Fruit fly (Drosophila melanogaster) whole organism, adult: ENCODE measurements around the gene CG42460.

Experiments
- CG11617 ChIP-seq: fragments of 200-800 bp; sonication (Bioruptor generic); optimal IDR thresholded peaks from 2 replicates; lab custom pipeline; 2017; ENCODE audit warnings: mild to moderate bottlenecking, missing biosample characterization, missing genetic modification reagents, missing genetic modification characterization
- CG12768 ChIP-seq: fragments of 200-800 bp; sonication (Bioruptor generic); optimal IDR thresholded peaks from 2 replicates; lab custom pipeline; 2017; ENCODE audit warnings: missing biosample characterization, missing genetic modification characterization, mild to moderate bottlenecking, moderate library complexity, missing genetic modification reagents
- CG14711 ChIP-seq: fragments of 200-800 bp; sonication (Bioruptor generic); optimal IDR thresholded peaks from 2 replicates; lab custom pipeline; 2018; ENCODE audit warnings: missing biosample characterization, mild to moderate bottlenecking, missing genetic modification characterization, moderate library complexity
- CG1620 ChIP-seq: fragments of 200-800 bp; sonication (Bioruptor generic); optimal IDR thresholded peaks from 2 replicates; lab custom pipeline; 2016; ENCODE audit warnings: missing biosample characterization, missing genetic modification characterization
- CG33017 ChIP-seq: fragments of 200-800 bp; sonication (Bioruptor generic); optimal IDR thresholded peaks from 2 replicates; lab custom pipeline; 2018; ENCODE audit warnings: missing biosample characterization, mild to moderate bottlenecking, missing genetic modification characterization, moderate library complexity
- CG5204 ChIP-seq: fragments of 200-800 bp; sonication (Bioruptor generic); optimal IDR thresholded peaks from 2 replicates; lab custom pipeline; 2016; ENCODE audit warnings: missing biosample characterization, missing genetic modification characterization
- CG7045 ChIP-seq: fragments of 200-800 bp; sonication (Bioruptor generic); optimal IDR thresholded peaks from 2 replicates; lab custom pipeline; 2017; ENCODE audit warnings: missing biosample characterization, mild to moderate bottlenecking, missing genetic modification characterization
- CG7101 ChIP-seq: fragments of 200-800 bp; sonication (Bioruptor generic); optimal IDR thresholded peaks from 2 replicates; lab custom pipeline; 2018; ENCODE audit warnings: missing biosample characterization, mild to moderate bottlenecking, missing genetic modification characterization, moderate library complexity
- Clk ChIP-seq: fragments of 200-800 bp; sonication (Bioruptor generic); optimal IDR thresholded peaks from 2 replicates; lab custom pipeline; 2017; ENCODE audit warnings: missing biosample characterization, missing genetic modification characterization
- Crg-1 ChIP-seq: fragments of 200-800 bp; sonication (Bioruptor generic); optimal IDR thresholded peaks from 2 replicates; lab custom pipeline; 2016; ENCODE audit warnings: missing biosample characterization, missing genetic modification characterization
- Hr96 ChIP-seq: fragments of 200-800 bp; sonication (Bioruptor generic); optimal IDR thresholded peaks from 2 replicates; lab custom pipeline; 2016; ENCODE audit warnings: missing biosample characterization, missing genetic modification characterization
- Mnt ChIP-seq: fragments of 200-800 bp; sonication (Bioruptor generic); optimal IDR thresholded peaks from 2 replicates; lab custom pipeline; 2016; ENCODE audit warnings: missing biosample characterization, mild to moderate bottlenecking, missing genetic modification characterization
- bab1 ChIP-seq: fragments of 200-800 bp; sonication (Bioruptor generic); optimal IDR thresholded peaks from 3 replicates; lab custom pipeline; 2019; ENCODE audit warnings: missing biosample characterization, mild to moderate bottlenecking, missing genetic modification characterization, moderate library complexity
- cic ChIP-seq: fragments of 200-800 bp; sonication (Bioruptor generic); optimal IDR thresholded peaks from 2 replicates; lab custom pipeline; 2017; ENCODE audit warnings: missing biosample characterization, mild to moderate bottlenecking, missing genetic modification characterization, moderate library complexity
- cnc ChIP-seq, 2 experiments: fragments of >200 bp; optimal IDR thresholded peaks; 2 replicates each; lab custom pipeline; 2017
- kay ChIP-seq: fragments of 200-800 bp; sonication (Bioruptor generic); peaks from one replicate; lab custom pipeline; 2016; ENCODE audit warnings: missing biosample characterization, missing genetic modification characterization, borderline replicate concordance
- ovo ChIP-seq: fragments of 200-800 bp; sonication (Bioruptor generic); optimal IDR thresholded peaks from 2 replicates; lab custom pipeline; 2016; ENCODE audit warnings: missing biosample characterization, missing genetic modification characterization
- pad ChIP-seq: fragments of 200-800 bp; sonication (Bioruptor generic); optimal IDR thresholded peaks from 3 replicates; lab custom pipeline; 2017; ENCODE audit warnings: missing biosample characterization, missing genetic modification characterization, mild to moderate bottlenecking, moderate library complexity, missing genetic modification reagents
- tj ChIP-seq: fragments of 200-800 bp; sonication (Bioruptor generic); optimal IDR thresholded peaks from 3 replicates; lab custom pipeline; 2017; ENCODE audit warnings: missing biosample characterization, mild to moderate bottlenecking, missing genetic modification characterization, moderate library complexity
- toe ChIP-seq: fragments of 200-800 bp; sonication (Bioruptor generic); optimal IDR thresholded peaks from 2 replicates; lab custom pipeline; 2016; ENCODE audit warnings: missing biosample characterization, missing genetic modification characterization

Gene CG42460

DNA sequence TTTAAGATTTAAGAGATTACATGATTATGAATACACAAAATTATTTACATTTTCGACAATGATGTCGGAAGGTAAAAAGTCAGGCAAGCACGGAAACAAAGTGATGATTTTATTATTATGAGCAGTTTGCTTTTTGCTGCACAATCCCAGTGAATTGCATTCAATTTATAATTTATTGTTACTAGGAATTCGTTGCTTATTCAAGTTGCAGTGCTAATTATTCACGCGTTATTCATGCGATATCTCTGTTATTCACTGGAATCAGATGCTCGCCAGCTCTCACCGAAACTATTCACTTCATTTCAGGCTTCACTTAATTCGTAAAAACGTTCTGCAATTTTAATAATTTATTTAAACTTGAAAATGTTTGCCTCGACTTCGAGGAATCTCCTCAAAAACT, 34.5 kb downstream of the CG42460 start:
- peak; percentile 57 for TF ChIP-seq kay (GFP tag; lab: Kevin White, UChicago)
- no peak for TF ChIP-seq CG33017 (tag; lab: Kevin White, UChicago)

DNA sequence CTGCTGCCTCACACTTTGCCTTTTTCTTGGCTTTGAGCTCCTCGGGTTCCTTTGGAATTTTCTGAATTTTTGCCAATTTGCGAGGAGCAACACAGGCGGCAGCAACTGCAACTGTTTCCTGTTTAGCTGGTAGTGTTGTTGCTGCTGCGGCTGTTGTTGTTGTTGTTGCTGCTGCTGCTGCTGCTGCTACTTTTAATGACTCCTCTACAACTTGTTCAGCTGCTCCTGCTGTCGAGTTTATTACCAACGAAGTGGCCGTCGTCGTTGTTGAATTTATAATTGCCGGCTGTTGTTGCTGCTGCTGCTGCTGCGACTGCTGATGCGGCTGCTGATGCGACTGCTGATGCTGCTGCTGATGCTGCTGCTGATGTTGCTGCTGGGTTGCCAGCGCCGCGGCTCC, 35.4 kb downstream of the CG42460 start:
- TF ChIP-seq ovo (GFP tag; lab: Kevin White, UChicago) = no peak
- no peak for TF ChIP-seq CG33017 (tag; lab: Kevin White, UChicago)
- TF ChIP-seq toe (GFP tag; lab: Kevin White, UChicago) = no peak
- no peak for TF ChIP-seq bab1 (GFP tag; lab: Kevin White, UChicago)
- TF ChIP-seq CG1620 (GFP tag; lab: Kevin White, UChicago) = no peak
- no peak for TF ChIP-seq pad (GFP tag; lab: Kevin White, UChicago)
- TF ChIP-seq CG5204 = no peak
- no peak for TF ChIP-seq CG7045 (GFP tag; lab: Kevin White, UChicago)
- no peak for TF ChIP-seq Hr96
- no peak for TF ChIP-seq Clk
- no peak for TF ChIP-seq Mnt (GFP tag; lab: Kevin White, UChicago)
- no peak for TF ChIP-seq cic (GFP tag; lab: Kevin White, UChicago)
- TF ChIP-seq Crg-1 = no peak
- no peak for TF ChIP-seq CG12768 (GFP tag; lab: Kevin White, UChicago)
- TF ChIP-seq tj (GFP tag; lab: Kevin White, UChicago) = no peak
- TF ChIP-seq CG7101 = no peak
- TF ChIP-seq kay (GFP tag; lab: Kevin White, UChicago) = no peak
- no peak for TF ChIP-seq cnc (optimal IDR thresholded peaks at IDR 0.05; lab: Kevin White, UChicago)

DNA sequence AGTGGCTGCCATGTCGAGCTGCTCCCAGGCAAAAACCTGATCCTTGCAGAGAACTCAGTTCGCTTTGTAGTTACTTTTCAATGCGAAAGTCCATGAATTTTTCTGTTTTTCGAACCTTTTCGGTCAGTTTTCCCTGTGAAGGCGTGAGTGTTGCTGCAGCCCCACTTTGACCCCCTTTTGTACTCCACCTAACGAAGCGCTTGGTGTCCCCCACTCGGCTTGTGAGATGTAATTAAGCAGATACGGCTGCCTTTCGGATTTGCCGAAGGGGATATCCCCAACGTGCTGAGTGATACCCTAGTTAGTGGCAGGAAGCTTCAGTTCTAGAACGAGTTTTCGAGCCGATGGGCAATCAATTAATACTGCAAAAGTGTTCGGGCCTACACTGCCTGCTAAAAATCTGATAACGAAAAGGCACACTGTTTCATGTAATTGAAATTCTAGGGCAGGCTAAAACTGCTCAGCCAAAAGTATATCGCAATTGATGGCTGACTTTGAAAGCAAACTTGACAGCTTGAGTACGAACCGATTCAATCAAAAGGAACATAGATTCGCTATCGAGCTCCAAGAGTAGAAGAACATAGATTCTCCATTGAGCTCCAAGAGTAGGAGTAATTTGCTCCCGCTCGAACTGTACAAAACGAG, 36.6 kb downstream of the CG42460 start:
- no peak for TF ChIP-seq CG5204
- no peak for TF ChIP-seq toe (GFP tag; lab: Kevin White, UChicago)
- TF ChIP-seq Mnt (GFP tag; lab: Kevin White, UChicago) = no peak
- TF ChIP-seq CG1620 (GFP tag; lab: Kevin White, UChicago) = no peak
- TF ChIP-seq CG14711 (tag; lab: Kevin White, UChicago) = no peak
- TF ChIP-seq tj (GFP tag; lab: Kevin White, UChicago) = no peak
- TF ChIP-seq ovo (GFP tag; lab: Kevin White, UChicago) = no peak
- TF ChIP-seq Hr96 = no peak
- no peak for TF ChIP-seq CG33017 (tag; lab: Kevin White, UChicago)
- no peak for TF ChIP-seq bab1 (GFP tag; lab: Kevin White, UChicago)
- TF ChIP-seq CG7101 = no peak
- TF ChIP-seq CG12768 (GFP tag; lab: Kevin White, UChicago) = no peak
- TF ChIP-seq CG11617 (GFP tag; lab: Kevin White, UChicago) = no peak
- no peak for TF ChIP-seq Crg-1
- TF ChIP-seq CG7045 (GFP tag; lab: Kevin White, UChicago) = no peak
- TF ChIP-seq Clk = no peak
- no peak for TF ChIP-seq kay (GFP tag; lab: Kevin White, UChicago)
- TF ChIP-seq cnc (optimal IDR thresholded peaks at IDR 0.05; lab: Kevin White, UChicago) = no peak

DNA sequence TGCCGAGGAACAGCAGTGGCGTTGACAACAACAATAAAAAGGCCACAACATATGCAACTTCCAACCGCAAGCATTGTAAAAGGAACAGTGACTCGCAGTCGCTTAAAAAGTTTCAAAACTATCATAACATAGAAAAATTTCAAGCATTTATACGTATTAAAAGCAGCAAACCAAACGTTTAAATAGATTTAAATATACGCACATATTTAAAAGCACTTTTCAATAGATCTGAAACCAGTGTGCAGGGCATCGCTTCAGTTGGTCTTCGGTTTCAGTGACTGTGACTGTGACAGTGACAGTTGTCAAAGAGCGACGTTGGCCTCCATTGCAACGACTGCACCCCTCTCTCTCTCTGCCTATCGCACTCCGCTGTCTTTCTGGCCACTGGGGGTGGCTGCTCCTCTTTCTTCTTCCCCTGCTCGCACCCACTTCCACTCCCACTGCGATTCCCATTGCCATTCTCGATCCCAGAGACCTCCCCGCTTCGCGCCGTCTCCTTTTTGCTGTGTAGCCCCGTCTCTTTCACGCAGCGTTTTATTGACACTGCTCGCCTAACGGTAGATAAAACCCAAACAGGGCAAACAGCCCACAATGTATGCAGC, 40.0 kb downstream of the CG42460 start:
- peak; percentile 12 for TF ChIP-seq Hr96
- peak; percentile 65 for TF ChIP-seq CG12768 (GFP tag; lab: Kevin White, UChicago)
- TF ChIP-seq Mnt (GFP tag; lab: Kevin White, UChicago) = peak; percentile 13
- TF ChIP-seq CG1620 (GFP tag; lab: Kevin White, UChicago) = no peak
- TF ChIP-seq toe (GFP tag; lab: Kevin White, UChicago) = peak; percentile 29
- TF ChIP-seq tj (GFP tag; lab: Kevin White, UChicago) = peak; percentile 58
- TF ChIP-seq cnc (optimal IDR thresholded peaks at IDR 0.05; lab: Kevin White, UChicago) = no peak
- TF ChIP-seq CG5204 = peak; percentile 76
- no peak for TF ChIP-seq Crg-1
- TF ChIP-seq cic (GFP tag; lab: Kevin White, UChicago) = no peak
- TF ChIP-seq CG14711 (tag; lab: Kevin White, UChicago) = peak; percentile 64
- TF ChIP-seq bab1 (GFP tag; lab: Kevin White, UChicago) = no peak
- TF ChIP-seq CG11617 (GFP tag; lab: Kevin White, UChicago) = peak; percentile 45
- TF ChIP-seq Clk = no peak
- peak; percentile 72 for TF ChIP-seq kay (GFP tag; lab: Kevin White, UChicago)
- peak; percentile 72 for TF ChIP-seq ovo (GFP tag; lab: Kevin White, UChicago)
- TF ChIP-seq CG33017 (tag; lab: Kevin White, UChicago) = peak; percentile 80
- peak; percentile 41 for TF ChIP-seq CG7045 (GFP tag; lab: Kevin White, UChicago)
- peak; percentile 11 for TF ChIP-seq pad (GFP tag; lab: Kevin White, UChicago)
- TF ChIP-seq CG7101 = peak; percentile 77

DNA sequence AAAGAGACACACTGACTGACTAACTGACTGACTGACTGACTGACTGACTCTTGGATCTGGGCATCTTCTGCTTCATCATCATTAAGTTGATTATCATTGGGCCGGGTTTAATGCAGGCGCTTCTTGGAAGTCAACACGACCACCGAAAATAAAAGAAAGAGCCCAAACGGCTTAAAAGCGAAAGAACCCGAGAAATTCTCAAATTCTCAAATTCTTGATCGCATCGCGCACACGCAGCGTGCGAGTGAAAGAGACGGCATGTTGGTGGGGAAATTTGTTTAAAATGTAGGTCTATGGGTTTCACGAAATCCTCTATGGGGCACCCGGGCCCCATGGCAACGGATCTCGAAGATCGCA, 41.8 kb downstream of the CG42460 start:
- TF ChIP-seq CG5204 (no peak), CG7101 (no peak), CG12768 (GFP tag; lab: Kevin White, UChicago) (no peak), CG14711 (tag; lab: Kevin White, UChicago) (no peak), Mnt (GFP tag; lab: Kevin White, UChicago) (no peak)

DNA sequence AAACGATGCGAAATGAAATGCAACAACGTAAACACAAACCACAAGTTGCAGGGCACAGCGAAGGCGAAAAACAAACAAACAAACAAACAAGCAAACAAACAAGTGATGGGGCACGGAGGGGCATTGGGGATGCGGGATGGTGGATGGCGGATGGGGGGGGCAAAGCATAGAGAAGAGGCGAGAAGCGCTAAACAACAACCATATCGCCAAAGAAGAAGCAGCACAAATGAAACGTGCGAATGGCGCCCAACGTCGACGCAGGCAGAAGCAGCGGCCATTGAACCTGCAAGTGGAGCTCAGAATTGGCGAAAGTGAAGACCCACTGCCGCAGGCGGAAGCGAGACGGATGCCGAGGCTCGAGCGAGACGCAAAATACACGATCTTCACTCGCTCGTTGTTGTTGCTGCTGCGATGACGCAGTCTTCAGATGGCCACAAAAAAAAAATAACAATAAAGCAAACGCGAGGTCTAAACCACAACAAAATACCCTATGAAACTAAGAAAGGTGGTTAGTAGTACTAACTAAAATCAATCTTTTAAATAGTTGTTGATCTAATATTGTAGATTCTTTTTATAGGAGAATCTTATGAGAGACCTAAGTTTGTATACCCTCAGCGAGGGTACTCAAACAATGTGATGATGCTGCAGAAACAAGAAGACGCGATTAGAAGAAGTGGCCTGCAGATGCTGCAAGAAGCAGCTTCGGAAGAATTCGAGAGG, 42.4 kb downstream of the CG42460 start:
- TF ChIP-seq CG12768 (GFP tag; lab: Kevin White, UChicago) (no peak), tj (GFP tag; lab: Kevin White, UChicago) (peak; percentile 66)
